Fruit fly (Drosophila melanogaster) whole organism, pupa: ENCODE results near the gene mtsh.

Experiments
- CG12605 ChIP-seq: fragments of 200-800 bp; sonication (Bioruptor generic); IDR thresholded peaks from 2 replicates; pipeline ENCODE4 v1.3.6; 2022; ENCODE audit warnings: missing biosample characterization, missing genetic modification characterization
- CG14655 ChIP-seq: fragments of 200-800 bp; sonication (Bioruptor generic); optimal IDR thresholded peaks from 3 replicates; lab custom pipeline; 2017; ENCODE audit warnings: mild to moderate bottlenecking, missing biosample characterization, missing genetic modification reagents, missing genetic modification characterization
- CG15710 ChIP-seq: fragments of 200-800 bp; sonication (Bioruptor generic); optimal IDR thresholded peaks from 2 replicates; lab custom pipeline; 2018; ENCODE audit warnings: missing biosample characterization, mild to moderate bottlenecking, missing genetic modification characterization, moderate library complexity
- CG17806 ChIP-seq: fragments of 200-800 bp; sonication (Bioruptor generic); optimal IDR thresholded peaks from 2 replicates; lab custom pipeline; 2018; ENCODE audit warnings: missing biosample characterization, mild to moderate bottlenecking, missing genetic modification characterization, moderate library complexity
- CG8159 ChIP-seq: fragments of 200-800 bp; sonication (Bioruptor generic); optimal IDR thresholded peaks from 3 replicates; lab custom pipeline; 2018; ENCODE audit warnings: missing biosample characterization, mild to moderate bottlenecking, missing genetic modification characterization, moderate library complexity
- EcR ChIP-seq: fragments of 200-800 bp; sonication (Bioruptor generic); optimal IDR thresholded peaks from 3 replicates; lab custom pipeline; 2019; ENCODE audit warnings: missing biosample characterization, missing genetic modification characterization, mild to moderate bottlenecking, moderate library complexity, missing genetic modification reagents
- Pif1A ChIP-seq: fragments of 200-800 bp; sonication (Bioruptor generic); optimal IDR thresholded peaks from 3 replicates; lab custom pipeline; 2016; ENCODE audit warnings: missing biosample characterization, missing genetic modification characterization
- fd96Ca ChIP-seq: fragments of 200-800 bp; sonication (Bioruptor generic); IDR thresholded peaks from 3 replicates; pipeline ENCODE4 v1.3.6; 2022; ENCODE audit warnings: missing biosample characterization, missing genetic modification characterization
- rn ChIP-seq: fragments of 200-800 bp; sonication (Bioruptor generic); IDR thresholded peaks from 2 replicates; pipeline ENCODE4 v1.3.6; 2022; ENCODE audit warnings: missing biosample characterization, missing genetic modification characterization

DNA sequence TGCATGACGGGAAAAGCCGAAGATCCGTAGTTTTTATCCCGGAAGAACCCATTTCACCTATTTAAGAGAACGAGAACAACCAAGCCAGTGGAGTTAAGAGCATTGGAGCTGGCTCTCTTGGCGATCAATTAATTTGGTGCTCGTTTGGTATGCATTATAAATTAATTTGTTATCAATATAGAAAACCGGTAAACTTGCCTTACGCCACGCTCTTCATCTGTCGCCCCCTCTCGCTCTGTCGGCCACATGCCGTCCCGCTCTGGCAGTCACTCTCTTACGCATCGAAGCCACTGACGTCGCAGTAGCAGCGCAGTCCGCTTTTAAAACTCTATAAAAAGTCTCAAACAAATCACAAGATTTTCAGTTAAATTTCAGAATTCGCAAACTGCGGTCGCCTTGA, 26.6 kb upstream of the mtsh start, which contains the start of gene CG7778:
- TF ChIP-seq EcR (GFP tag; lab: Kevin White, UChicago) (no peak), Pif1A (GFP tag; lab: Kevin White, UChicago) (no peak), CG15710 (tag; lab: Kevin White, UChicago) (no peak), CG14655 (GFP tag; lab: Kevin White, UChicago) (no peak), CG8159 (tag; lab: Kevin White, UChicago) (no peak), CG17806 (tag; lab: Kevin White, UChicago) (no peak), CG12605 (GFP tag; lab: Robert Waterston, UW) (no peak), rn (no peak), fd96Ca (GFP tag; lab: Robert Waterston, UW) (no peak)
